Fruit fly (Drosophila melanogaster) whole organism, adult: ENCODE data around the gene CG2611.

Experiments used
- CG11617 ChIP-seq: fragments of 200-800 bp; sonication (Bioruptor generic); optimal IDR thresholded peaks from 2 replicates; lab custom pipeline; 2017; ENCODE audit warnings: mild to moderate bottlenecking, missing biosample characterization, missing genetic modification reagents, missing genetic modification characterization
- CG1620 ChIP-seq: fragments of 200-800 bp; sonication (Bioruptor generic); optimal IDR thresholded peaks from 2 replicates; lab custom pipeline; 2016; ENCODE audit warnings: missing biosample characterization, missing genetic modification characterization
- CG7101 ChIP-seq: fragments of 200-800 bp; sonication (Bioruptor generic); optimal IDR thresholded peaks from 2 replicates; lab custom pipeline; 2018; ENCODE audit warnings: missing biosample characterization, mild to moderate bottlenecking, missing genetic modification characterization, moderate library complexity
- Crg-1 ChIP-seq: fragments of 200-800 bp; sonication (Bioruptor generic); optimal IDR thresholded peaks from 2 replicates; lab custom pipeline; 2016; ENCODE audit warnings: missing biosample characterization, missing genetic modification characterization
- Mnt ChIP-seq: fragments of 200-800 bp; sonication (Bioruptor generic); optimal IDR thresholded peaks from 2 replicates; lab custom pipeline; 2016; ENCODE audit warnings: missing biosample characterization, mild to moderate bottlenecking, missing genetic modification characterization
- bab1 ChIP-seq: fragments of 200-800 bp; sonication (Bioruptor generic); optimal IDR thresholded peaks from 3 replicates; lab custom pipeline; 2019; ENCODE audit warnings: missing biosample characterization, mild to moderate bottlenecking, missing genetic modification characterization, moderate library complexity
- cnc ChIP-seq, 2 experiments: fragments of >200 bp; optimal IDR thresholded peaks; 2 replicates each; lab custom pipeline; 2017
- pad ChIP-seq: fragments of 200-800 bp; sonication (Bioruptor generic); optimal IDR thresholded peaks from 3 replicates; lab custom pipeline; 2017; ENCODE audit warnings: missing biosample characterization, missing genetic modification characterization, mild to moderate bottlenecking, moderate library complexity, missing genetic modification reagents

- TF ChIP-seq Mnt (GFP tag; lab: Kevin White, UChicago): no peak
- TF ChIP-seq Crg-1 (GFP tag; lab: Kevin White, UChicago): no peak
- TF ChIP-seq CG11617 (GFP tag; lab: Kevin White, UChicago): no peak
- no peak for TF ChIP-seq CG1620 (GFP tag; lab: Kevin White, UChicago)
- TF ChIP-seq bab1 (GFP tag; lab: Kevin White, UChicago): no peak
- no peak for TF ChIP-seq pad (GFP tag; lab: Kevin White, UChicago)
- no peak for TF ChIP-seq CG7101
- TF ChIP-seq cnc (optimal IDR thresholded peaks at IDR 0.05; lab: Kevin White, UChicago): no peak
Observed at dm6 chr2L:20639821-20640220, 10.2 kb upstream of the CG2611 start, which contains the start of gene CG31680.
